Fruit fly (Drosophila melanogaster) whole organism, prepupa: ENCODE measurements around the gene CG13008.

Source experiments
- CG10669 ChIP-seq: fragments of 200-800 bp; sonication (Bioruptor generic); optimal IDR thresholded peaks from 3 replicates; lab custom pipeline; 2018; ENCODE audit warnings: missing biosample characterization, mild to moderate bottlenecking, missing genetic modification characterization, moderate library complexity
- CG11762 ChIP-seq: fragments of 200-800 bp; sonication (Bioruptor generic); optimal IDR thresholded peaks from 3 replicates; lab custom pipeline; 2016; ENCODE audit warnings: missing biosample characterization, missing genetic modification characterization; ENCODE audit not compliant: insufficient read depth
- CG15336 ChIP-seq: fragments of 200-800 bp; sonication (Bioruptor generic); IDR thresholded peaks from 2 replicates; pipeline ENCODE4 v1.3.6; 2022; ENCODE audit warnings: missing biosample characterization, missing genetic modification characterization
- CG1621 ChIP-seq: fragments of 200-800 bp; sonication (Bioruptor generic); optimal IDR thresholded peaks from 3 replicates; lab custom pipeline; 2018; ENCODE audit warnings: missing biosample characterization, mild to moderate bottlenecking, missing genetic modification characterization
- CG16779 ChIP-seq: fragments of 200-800 bp; sonication (Bioruptor generic); optimal IDR thresholded peaks from 3 replicates; lab custom pipeline; 2017; ENCODE audit warnings: missing biosample characterization, mild to moderate bottlenecking, missing genetic modification characterization
- CG3032 ChIP-seq: fragments of 200-800 bp; optimal IDR thresholded peaks from 2 replicates; lab custom pipeline; 2019; ENCODE audit warnings: missing biosample characterization, mild to moderate bottlenecking, missing genetic modification characterization, moderate library complexity
- CG31627 ChIP-seq: fragments of 200-800 bp; sonication (Bioruptor generic); optimal IDR thresholded peaks from 3 replicates; lab custom pipeline; 2016; ENCODE audit warnings: missing biosample characterization, missing genetic modification characterization
- CG32006 ChIP-seq: fragments of 200-800 bp; sonication (Bioruptor generic); optimal IDR thresholded peaks from 3 replicates; lab custom pipeline; 2017; ENCODE audit warnings: missing biosample characterization, mild to moderate bottlenecking, missing genetic modification characterization
- CG3919 ChIP-seq: fragments of 200-800 bp; sonication (Bioruptor generic); optimal IDR thresholded peaks from 3 replicates; lab custom pipeline; 2016; ENCODE audit warnings: missing biosample characterization, missing genetic modification characterization
- CG4318 ChIP-seq: fragments of 200-800 bp; sonication (Bioruptor generic); optimal IDR thresholded peaks from 3 replicates; lab custom pipeline; 2017; ENCODE audit warnings: missing biosample characterization, mild to moderate bottlenecking, missing genetic modification characterization
- CG6163 ChIP-seq: fragments of 200-800 bp; sonication (Bioruptor generic); IDR thresholded peaks from 3 replicates; pipeline ENCODE4 v1.3.6; 2022; ENCODE audit warnings: missing biosample characterization, missing genetic modification characterization
- CG6792 ChIP-seq: fragments of 200-800 bp; sonication (Bioruptor generic); optimal IDR thresholded peaks from 3 replicates; lab custom pipeline; 2016; ENCODE audit warnings: missing biosample characterization, missing genetic modification characterization
- CG6854 ChIP-seq: fragments of 200-800 bp; sonication (Bioruptor generic); optimal IDR thresholded peaks from 2 replicates; lab custom pipeline; 2017; ENCODE audit warnings: missing biosample characterization, mild to moderate bottlenecking, missing genetic modification characterization
- CG7368 ChIP-seq: fragments of 200-800 bp; sonication (Bioruptor generic); optimal IDR thresholded peaks from 3 replicates; lab custom pipeline; 2016; ENCODE audit warnings: missing biosample characterization, missing genetic modification characterization
- CG8119 ChIP-seq: fragments of 200-800 bp; sonication (Bioruptor generic); IDR thresholded peaks from 3 replicates; pipeline ENCODE4 v1.3.6; 2022; ENCODE audit warnings: missing biosample characterization, missing genetic modification characterization
- CG8632 ChIP-seq: fragments of 200-800 bp; sonication (Bioruptor generic); optimal IDR thresholded peaks from 3 replicates; lab custom pipeline; 2016; ENCODE audit warnings: missing biosample characterization, missing genetic modification characterization
- CG9139 ChIP-seq: fragments of 200-800 bp; sonication (Bioruptor generic); optimal IDR thresholded peaks from 3 replicates; lab custom pipeline; 2017; ENCODE audit warnings: missing biosample characterization, mild to moderate bottlenecking, missing genetic modification characterization
- Eip75B ChIP-seq: fragments of 200-800 bp; sonication (Bioruptor generic); optimal IDR thresholded peaks from 3 replicates; lab custom pipeline; 2016; ENCODE audit warnings: missing biosample characterization, missing genetic modification characterization
- Eip78C ChIP-seq: fragments of 200-800 bp; sonication (Bioruptor generic); peaks from one replicate; lab custom pipeline; 2016; ENCODE audit warnings: missing biosample characterization, missing genetic modification characterization
- Ets96B ChIP-seq: fragments of 200-800 bp; optimal IDR thresholded peaks from 2 replicates; lab custom pipeline; 2019; ENCODE audit warnings: missing biosample characterization, mild to moderate bottlenecking, missing genetic modification characterization, moderate library complexity
- Hr38 ChIP-seq: sonication (Bioruptor generic); optimal IDR thresholded peaks from 2 replicates; lab custom pipeline; 2016; ENCODE audit warnings: missing biosample characterization, missing genetic modification characterization
- Hr4 ChIP-seq: fragments of 200-800 bp; sonication (Bioruptor generic); optimal IDR thresholded peaks from 3 replicates; lab custom pipeline; 2016; ENCODE audit warnings: missing biosample characterization, missing genetic modification characterization
- OdsH ChIP-seq: fragments of 200-800 bp; sonication (Bioruptor generic); optimal IDR thresholded peaks from 3 replicates; lab custom pipeline; 2016; ENCODE audit warnings: missing biosample characterization, missing genetic modification characterization
- Smox ChIP-seq: fragments of 200-800 bp; sonication (Bioruptor generic); optimal IDR thresholded peaks from 3 replicates; lab custom pipeline; 2016; ENCODE audit warnings: missing biosample characterization, missing genetic modification characterization
- Sox14 ChIP-seq: fragments of 200-800 bp; sonication (Bioruptor generic); optimal IDR thresholded peaks from 3 replicates; lab custom pipeline; 2016; ENCODE audit warnings: missing biosample characterization, missing genetic modification characterization
- acj6 ChIP-seq: fragments of 200-800 bp; sonication (Bioruptor generic); optimal IDR thresholded peaks from 3 replicates; lab custom pipeline; 2016; ENCODE audit warnings: missing biosample characterization, missing genetic modification characterization
- eg ChIP-seq: fragments of 200-800 bp; sonication (Bioruptor generic); IDR thresholded peaks from 3 replicates; pipeline ENCODE4 v1.3.6; 2022; ENCODE audit warnings: missing biosample characterization, missing genetic modification characterization
- esn ChIP-seq: fragments of 200-800 bp; sonication (Bioruptor generic); optimal IDR thresholded peaks from 2 replicates; lab custom pipeline; 2016; ENCODE audit warnings: missing biosample characterization, mild to moderate bottlenecking, missing genetic modification characterization, moderate library complexity
- fd85E ChIP-seq: fragments of 200-800 bp; sonication (Bioruptor generic); optimal IDR thresholded peaks from 3 replicates; lab custom pipeline; 2016; ENCODE audit warnings: missing biosample characterization, missing genetic modification characterization
- fkh ChIP-seq: fragments of 200-800 bp; sonication (Bioruptor generic); optimal IDR thresholded peaks from 3 replicates; lab custom pipeline; 2017; ENCODE audit warnings: missing biosample characterization, mild to moderate bottlenecking, missing genetic modification characterization, moderate library complexity
- net ChIP-seq: fragments of 200-800 bp; sonication (Bioruptor generic); optimal IDR thresholded peaks from 3 replicates; lab custom pipeline; 2016; ENCODE audit warnings: missing biosample characterization, missing genetic modification characterization
- salr ChIP-seq, 2 experiments: fragments of 200-800 bp; sonication (Bioruptor generic); optimal IDR thresholded peaks; 3 replicates each; lab custom pipeline; 2016 to 2018; ENCODE audit warnings: missing biosample characterization in 2 of 2, missing genetic modification characterization in 2 of 2, mild to moderate bottlenecking in 1 of 2
- svp ChIP-seq: fragments of 200-800 bp; sonication (Bioruptor generic); peaks from one replicate; lab custom pipeline; 2016; ENCODE audit warnings: missing biosample characterization, missing genetic modification characterization
- vri ChIP-seq: fragments of 200-800 bp; sonication (Bioruptor generic); optimal IDR thresholded peaks from 3 replicates; lab custom pipeline; 2016; ENCODE audit warnings: missing biosample characterization, mild to moderate bottlenecking, missing genetic modification characterization

The CG13008 gene

DNA sequence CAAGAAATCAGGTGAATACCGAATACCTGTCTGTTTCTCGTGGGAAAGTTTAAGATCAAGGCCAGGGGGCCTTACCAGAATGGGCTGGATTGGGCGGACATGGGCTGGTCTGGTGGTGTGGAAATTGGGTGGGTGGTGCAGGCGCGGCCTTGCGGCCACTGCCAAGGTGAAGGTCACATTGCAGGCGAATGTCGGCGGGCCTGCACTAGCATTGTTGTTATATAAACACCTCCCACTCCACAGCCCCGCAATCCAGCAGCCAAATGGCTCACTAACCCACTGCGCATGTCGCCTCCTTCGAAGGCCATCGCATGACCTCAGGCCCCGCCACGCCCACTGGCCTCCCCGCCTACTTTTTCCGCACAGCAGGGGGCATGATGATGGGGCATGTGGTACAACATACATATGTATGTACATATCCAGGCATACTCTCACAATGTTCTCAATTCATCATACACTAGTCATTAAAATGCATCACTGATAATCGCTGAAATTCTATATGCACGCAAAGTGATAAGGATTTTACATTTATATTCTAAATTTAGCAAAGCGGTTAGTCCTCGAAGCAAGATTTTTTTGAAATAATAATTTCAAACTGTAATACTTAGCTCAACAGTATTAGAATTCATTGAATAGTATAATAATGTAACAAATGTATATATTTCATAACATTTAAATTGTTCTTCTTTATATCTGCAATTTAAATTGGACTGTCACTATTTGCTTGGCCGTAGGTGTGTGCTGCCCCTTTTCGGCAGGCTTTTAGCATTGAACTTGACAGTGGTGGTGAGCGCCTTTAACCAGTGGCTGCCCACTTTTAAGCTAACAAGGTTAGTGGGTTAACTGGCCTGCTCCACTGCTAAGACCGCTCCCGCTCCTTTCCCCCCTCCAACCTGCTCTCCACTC lies 14.2 kb upstream of the CG13008 start:
- no peak for TF ChIP-seq CG6163
- TF ChIP-seq CG6854: no peak
- TF ChIP-seq OdsH: peak; percentile 4
- no peak for TF ChIP-seq Sox14 (GFP tag; lab: Kevin White, UChicago)
- peak; percentile 13 for TF ChIP-seq Hr4 (GFP tag; lab: Kevin White, UChicago)
- peak; percentile 8 for TF ChIP-seq CG4318 (GFP tag; lab: Kevin White, UChicago)
- peak; percentile 18; the same call in 1 of the 2 replicates for TF ChIP-seq CG15336 (GFP tag; lab: Robert Waterston, UW)
- TF ChIP-seq svp (GFP tag; lab: Kevin White, UChicago): peak; percentile 33
- TF ChIP-seq Eip75B: peak; percentile 5
- peak; percentile 66 for TF ChIP-seq Eip78C (GFP tag; lab: Kevin White, UChicago)
- TF ChIP-seq CG32006 (GFP tag; lab: Kevin White, UChicago): peak; percentile 69

DNA sequence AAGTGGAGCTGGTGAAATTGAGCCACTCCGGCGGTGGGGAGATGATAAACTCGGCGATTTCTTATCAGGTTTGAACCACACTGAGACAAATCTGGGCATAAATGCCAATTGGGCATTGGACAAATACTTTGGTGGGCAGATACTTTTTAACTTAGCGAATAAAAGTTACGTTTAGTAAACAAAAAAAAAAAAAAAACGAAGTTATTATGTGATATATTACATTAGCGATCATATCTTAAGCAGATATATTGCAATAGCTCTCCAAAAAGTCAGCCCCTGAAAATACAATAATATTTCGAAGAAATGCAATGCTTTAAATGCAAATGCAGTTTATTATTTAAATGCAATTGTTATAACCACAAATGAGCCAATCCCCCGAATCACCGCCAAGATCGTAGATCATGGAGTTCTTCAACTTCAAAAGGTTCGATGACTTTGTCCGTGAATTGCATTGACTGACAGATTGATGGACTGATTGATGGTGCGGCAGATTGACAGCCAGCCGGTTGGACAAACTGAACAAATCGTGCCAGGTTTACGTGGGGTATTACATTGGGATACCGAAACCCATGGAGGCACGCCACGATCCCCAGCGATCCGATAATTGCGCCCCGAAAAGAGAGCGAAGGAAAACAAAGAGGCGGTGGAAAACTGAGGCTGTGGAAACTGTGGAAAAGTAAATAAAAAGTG lies 13.1 kb upstream of the CG13008 start:
- TF ChIP-seq Hr38 (GFP tag; lab: Kevin White, UChicago): no peak
- TF ChIP-seq CG31627 (GFP tag; lab: Kevin White, UChicago): no peak
- no peak for TF ChIP-seq CG8632 (GFP tag; lab: Kevin White, UChicago)
- TF ChIP-seq CG8119 (GFP tag; lab: Robert Waterston, UW): no peak
- peak; percentile 11 for TF ChIP-seq CG4318 (GFP tag; lab: Kevin White, UChicago)
- no peak for TF ChIP-seq CG10669
- TF ChIP-seq acj6 (GFP tag; lab: Kevin White, UChicago): no peak
- peak; percentile 36 for TF ChIP-seq Hr4 (GFP tag; lab: Kevin White, UChicago)
- TF ChIP-seq Ets96B: no peak
- TF ChIP-seq CG16779 (tag; lab: Kevin White, UChicago): no peak
- TF ChIP-seq CG6163: no peak
- no peak for TF ChIP-seq fkh (GFP tag; lab: Kevin White, UChicago)
- TF ChIP-seq svp (GFP tag; lab: Kevin White, UChicago): peak; percentile 46
- no peak for TF ChIP-seq CG3032 (tag; lab: Kevin White, UChicago)
- TF ChIP-seq fd85E (GFP tag; lab: Kevin White, UChicago): no peak
- no peak for TF ChIP-seq CG7368 (GFP tag; lab: Kevin White, UChicago)
- no peak for TF ChIP-seq CG3919 (GFP tag; lab: Kevin White, UChicago)
- TF ChIP-seq CG1621 (tag; lab: Kevin White, UChicago): no peak
- peak; percentile 50 for TF ChIP-seq CG32006 (GFP tag; lab: Kevin White, UChicago)
- TF ChIP-seq CG6792: no peak
- no peak for TF ChIP-seq vri
- 0 out of 2 replicates have a peak, but pooled peaks have one; percentile 19 for TF ChIP-seq CG15336 (GFP tag; lab: Robert Waterston, UW)
- TF ChIP-seq Eip78C (GFP tag; lab: Kevin White, UChicago): peak; percentile 52
- no peak for TF ChIP-seq CG11762 (GFP tag; lab: Kevin White, UChicago)
- no peak for TF ChIP-seq CG9139 (GFP tag; lab: Kevin White, UChicago)
- TF ChIP-seq, all 60 proteins: peak for 6

DNA sequence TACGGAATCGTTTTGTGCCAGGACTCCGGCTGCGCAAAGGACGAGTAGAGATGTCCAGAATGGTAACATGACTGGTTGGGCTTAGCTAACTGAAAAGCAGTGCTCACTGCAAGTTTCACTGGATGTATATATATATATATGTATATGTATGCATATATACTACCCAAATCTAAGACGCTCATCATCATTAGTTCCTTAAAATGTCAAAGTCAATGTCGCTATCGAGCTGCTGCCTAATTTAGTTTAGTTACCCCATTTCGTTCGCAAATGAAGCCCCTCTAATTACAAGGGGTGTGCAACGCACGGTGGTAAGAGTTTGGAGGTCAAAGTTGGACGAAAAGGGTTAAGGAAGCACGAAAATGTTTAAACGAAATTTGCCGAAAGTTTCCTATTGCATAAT lies 11.0 kb upstream of the CG13008 start, which contains the start of gene CG9676:
TSS of gene CG9676 (minus strand) at position 101 of the 400 bp plus-strand sequence.
- TF ChIP-seq Hr38 (GFP tag; lab: Kevin White, UChicago) (no peak), Eip78C (GFP tag; lab: Kevin White, UChicago) (no peak), salr (GFP tag; optimal IDR thresholded peaks at IDR 0.05; lab: Kevin White, UChicago) (no peak), acj6 (GFP tag; lab: Kevin White, UChicago) (no peak), Smox (GFP tag; lab: Kevin White, UChicago) (no peak), net (GFP tag; lab: Kevin White, UChicago) (no peak), eg (GFP tag; lab: Robert Waterston, UW) (no peak), CG15336 (GFP tag; lab: Robert Waterston, UW) (no peak), esn (GFP tag; lab: Kevin White, UChicago) (no peak)
